Fruit fly (Drosophila melanogaster) whole organism, embryonic: Measurements from ENCODE around the gene Bruce.

Experiments used
- Adf1 ChIP-seq: fragments of 200-800 bp; sonication (Bioruptor generic); IDR thresholded peaks from 2 replicates; pipeline ENCODE4 v1.3.6; 2022; ENCODE audit warnings: missing biosample characterization, missing genetic modification characterization
- Aef1 ChIP-seq: fragments of 200-800 bp; sonication (Bioruptor generic); IDR thresholded peaks from 3 replicates; pipeline ENCODE4 v1.3.6; 2022; ENCODE audit warnings: missing biosample characterization, missing genetic modification characterization
- Antp ChIP-seq: fragments of 200-800 bp; sonication (Bioruptor generic); optimal IDR thresholded peaks from 3 replicates; lab custom pipeline; 2016; ENCODE audit warnings: missing biosample characterization, missing genetic modification characterization
- Bdp1 ChIP-seq: fragments of 200-800 bp; sonication (Bioruptor generic); optimal IDR thresholded peaks from 3 replicates; lab custom pipeline; 2016; ENCODE audit warnings: missing biosample characterization, missing genetic modification characterization
- Bteb2 ChIP-seq: fragments of 200-800 bp; sonication (Bioruptor generic); optimal IDR thresholded peaks from 2 replicates; lab custom pipeline; 2016; ENCODE audit warnings: missing biosample characterization, missing genetic modification characterization
- CG10431 ChIP-seq: fragments of 200-800 bp; sonication (Bioruptor generic); optimal IDR thresholded peaks from 3 replicates; lab custom pipeline; 2018; ENCODE audit warnings: missing biosample characterization, mild to moderate bottlenecking, missing genetic modification characterization
- CG10462 ChIP-seq: fragments of 200-800 bp; sonication (Bioruptor generic); optimal IDR thresholded peaks from 2 replicates; lab custom pipeline; 2016; ENCODE audit warnings: missing biosample characterization, missing genetic modification characterization
- CG11695 ChIP-seq: fragments of 200-800 bp; sonication (Bioruptor generic); IDR thresholded peaks from 3 replicates; pipeline ENCODE4 v1.3.6; 2022; ENCODE audit warnings: missing biosample characterization, missing genetic modification characterization
- CG12071 ChIP-seq: fragments of 200-800 bp; sonication (Bioruptor generic); optimal IDR thresholded peaks from 3 replicates; lab custom pipeline; 2018; ENCODE audit warnings: missing biosample characterization, mild to moderate bottlenecking, missing genetic modification characterization
- CG12104 ChIP-seq: fragments of 200-800 bp; sonication (Bioruptor generic); optimal IDR thresholded peaks from 3 replicates; lab custom pipeline; 2016; ENCODE audit warnings: missing biosample characterization, missing genetic modification characterization
- CG1233 ChIP-seq: fragments of 200-800 bp; sonication (Bioruptor generic); optimal IDR thresholded peaks from 4 replicates; lab custom pipeline; 2018; ENCODE audit warnings: missing biosample characterization, mild to moderate bottlenecking, missing genetic modification characterization
- CG15269 ChIP-seq: fragments of 200-800 bp; sonication (Bioruptor generic); optimal IDR thresholded peaks from 2 replicates; lab custom pipeline; 2018; ENCODE audit warnings: missing biosample characterization, mild to moderate bottlenecking, missing genetic modification characterization, moderate library complexity
- CG17359 ChIP-seq: fragments of 200-800 bp; sonication (Bioruptor generic); optimal IDR thresholded peaks from 3 replicates; lab custom pipeline; 2018; ENCODE audit warnings: missing biosample characterization, mild to moderate bottlenecking, missing genetic modification characterization, moderate library complexity
- CG2116 ChIP-seq: fragments of 200-800 bp; sonication (Bioruptor generic); optimal IDR thresholded peaks from 3 replicates; lab custom pipeline; 2018; ENCODE audit warnings: missing biosample characterization, mild to moderate bottlenecking, missing genetic modification characterization
- CG5180 ChIP-seq: fragments of 200-800 bp; sonication (Bioruptor generic); optimal IDR thresholded peaks from 3 replicates; lab custom pipeline; 2017; ENCODE audit warnings: missing biosample characterization, missing genetic modification characterization, mild to moderate bottlenecking, moderate library complexity, missing genetic modification reagents
- CG5953 ChIP-seq: fragments of 200-800 bp; sonication (Bioruptor generic); IDR thresholded peaks from 2 replicates; pipeline ENCODE4 v1.3.6; 2022; ENCODE audit warnings: missing biosample characterization, missing genetic modification characterization
- CG6765 ChIP-seq: fragments of 200-800 bp; sonication (Bioruptor generic); optimal IDR thresholded peaks from 3 replicates; lab custom pipeline; 2017; ENCODE audit warnings: missing biosample characterization, mild to moderate bottlenecking, missing genetic modification characterization
- CG7556 ChIP-seq: fragments of 200-800 bp; sonication (Bioruptor generic); optimal IDR thresholded peaks from 2 replicates; lab custom pipeline; 2017; ENCODE audit warnings: missing biosample characterization, mild to moderate bottlenecking, missing genetic modification characterization
- Camta ChIP-seq: fragments of 200-800 bp; sonication (Bioruptor generic); optimal IDR thresholded peaks from 2 replicates; lab custom pipeline; 2016; ENCODE audit warnings: missing biosample characterization, missing genetic modification characterization
- Hr3 ChIP-seq: fragments of 200-800 bp; sonication (Bioruptor generic); optimal IDR thresholded peaks from 3 replicates; lab custom pipeline; 2016; ENCODE audit warnings: missing biosample characterization, missing genetic modification characterization
- Hr51 ChIP-seq, 2 experiments: fragments of 200-800 bp; sonication (Bioruptor generic); optimal IDR thresholded peaks; 2 replicates in 1 of 2; 3 replicates in 1 of 2; lab custom pipeline; 2016 to 2018; ENCODE audit warnings: missing biosample characterization in 2 of 2, missing genetic modification characterization in 2 of 2, mild to moderate bottlenecking in 1 of 2, moderate library complexity in 1 of 2
- Jarid2 ChIP-seq: fragments of 200-800 bp; sonication (Bioruptor generic); optimal IDR thresholded peaks from 3 replicates; lab custom pipeline; 2017; ENCODE audit warnings: mild to moderate bottlenecking, missing biosample characterization, missing genetic modification reagents, missing genetic modification characterization
- Nf-YB ChIP-seq: fragments of 200-800 bp; sonication (Bioruptor generic); optimal IDR thresholded peaks from 3 replicates; lab custom pipeline; 2019; ENCODE audit warnings: missing biosample characterization, mild to moderate bottlenecking, missing genetic modification characterization, moderate library complexity
- Rx ChIP-seq: fragments of 200-800 bp; sonication (Bioruptor generic); IDR thresholded peaks from 2 replicates; pipeline ENCODE4 v1.3.6; 2022; ENCODE audit warnings: missing biosample characterization, missing genetic modification characterization
- Sin3A ChIP-seq: fragments of >200 bp; optimal IDR thresholded peaks from 2 replicates; lab custom pipeline; 2018
- Sry-β ChIP-seq: fragments of 200-800 bp; sonication (Bioruptor generic); optimal IDR thresholded peaks from 2 replicates; lab custom pipeline; 2018; ENCODE audit warnings: missing biosample characterization, mild to moderate bottlenecking, missing genetic modification characterization, moderate library complexity
- ab ChIP-seq: fragments of 200-800 bp; sonication (Bioruptor generic); optimal IDR thresholded peaks from 2 replicates; lab custom pipeline; 2016; ENCODE audit warnings: missing biosample characterization, missing genetic modification characterization
- ara ChIP-seq: fragments of 200-800 bp; sonication (Bioruptor generic); IDR thresholded peaks from 2 replicates; pipeline ENCODE4 v1.3.6; 2022; ENCODE audit warnings: missing biosample characterization, missing genetic modification characterization
- br ChIP-seq: fragments of >200 bp; optimal IDR thresholded peaks from 2 replicates; lab custom pipeline; 2017
- chn ChIP-seq: fragments of 200-800 bp; sonication (Bioruptor generic); optimal IDR thresholded peaks from 2 replicates; lab custom pipeline; 2016; ENCODE audit warnings: missing biosample characterization, missing genetic modification characterization
- dm ChIP-seq: fragments of 200-800 bp; sonication (Bioruptor generic); optimal IDR thresholded peaks from 3 replicates; lab custom pipeline; 2016; ENCODE audit warnings: missing biosample characterization, missing genetic modification characterization
- dysf ChIP-seq: fragments of 200-800 bp; sonication (Bioruptor generic); IDR thresholded peaks from 3 replicates; pipeline ENCODE4 v1.3.6; 2022; ENCODE audit warnings: missing biosample characterization, missing genetic modification characterization
- emc ChIP-seq: fragments of 200-800 bp; sonication (Bioruptor generic); optimal IDR thresholded peaks from 2 replicates; lab custom pipeline; 2016; ENCODE audit warnings: missing biosample characterization, missing genetic modification characterization
- gfzf ChIP-seq: fragments of 200-800 bp; sonication (Bioruptor generic); optimal IDR thresholded peaks from 2 replicates; lab custom pipeline; 2016; ENCODE audit warnings: missing biosample characterization, mild to moderate bottlenecking, missing genetic modification characterization, moderate library complexity
- gsb-n ChIP-seq: fragments of 200-800 bp; sonication (Bioruptor generic); optimal IDR thresholded peaks from 3 replicates; lab custom pipeline; 2018; ENCODE audit warnings: missing biosample characterization, mild to moderate bottlenecking, missing genetic modification characterization
- h ChIP-seq: fragments of >200 bp; optimal IDR thresholded peaks from 2 replicates; lab custom pipeline; 2017
- ham ChIP-seq: fragments of 200-800 bp; sonication (Bioruptor generic); IDR thresholded peaks from 2 replicates; pipeline ENCODE4 v1.3.6; 2022; ENCODE audit warnings: missing biosample characterization, missing genetic modification characterization
- hb ChIP-seq: fragments of 200-800 bp; sonication (Bioruptor generic); IDR thresholded peaks from 3 replicates; pipeline ENCODE4 v1.3.6; 2022; ENCODE audit warnings: missing biosample characterization, missing genetic modification characterization; ENCODE audit not compliant: partially characterized antibody
- hkb ChIP-seq, 2 experiments: fragments of 200-800 bp in 1 of 2; fragments of >200 bp in 1 of 2; sonication (Bioruptor generic) in 1 of 2; IDR thresholded peaks in 1 of 2; optimal IDR thresholded peaks in 1 of 2; 2 replicates each; pipeline versions ENCODE4 v1.3.6 to Lab custom; 2017 to 2022; ENCODE audit warnings: missing biosample characterization in 1 of 2, missing genetic modification characterization in 1 of 2
- kay ChIP-seq: fragments of 200-800 bp; sonication (Bioruptor generic); optimal IDR thresholded peaks from 2 replicates; lab custom pipeline; 2016; ENCODE audit warnings: missing biosample characterization, missing genetic modification characterization
- mirr ChIP-seq: fragments of 200-800 bp; sonication (Bioruptor generic); optimal IDR thresholded peaks from 3 replicates; lab custom pipeline; 2018; ENCODE audit warnings: missing biosample characterization, mild to moderate bottlenecking, missing genetic modification characterization
- nau ChIP-seq: fragments of 200-800 bp; sonication (Bioruptor generic); optimal IDR thresholded peaks from 3 replicates; lab custom pipeline; 2017; ENCODE audit warnings: missing biosample characterization, mild to moderate bottlenecking, missing genetic modification characterization, missing genetic modification reagents
- nerfin-2 ChIP-seq: fragments of 200-800 bp; sonication (Bioruptor generic); IDR thresholded peaks from 2 replicates; pipeline ENCODE4 v1.3.6; 2022; ENCODE audit warnings: missing biosample characterization, missing genetic modification characterization; ENCODE audit not compliant: partially characterized antibody
- onecut ChIP-seq: fragments of 200-800 bp; sonication (Bioruptor generic); IDR thresholded peaks from 2 replicates; pipeline ENCODE4 v1.3.6; 2022; ENCODE audit warnings: missing biosample characterization, missing genetic modification characterization
- pfk ChIP-seq: fragments of 200-800 bp; sonication (Bioruptor generic); optimal IDR thresholded peaks from 2 replicates; lab custom pipeline; 2018; ENCODE audit warnings: missing biosample characterization, mild to moderate bottlenecking, missing genetic modification characterization, moderate library complexity
- pita ChIP-seq: fragments of 200-800 bp; sonication (Bioruptor generic); optimal IDR thresholded peaks from 2 replicates; lab custom pipeline; 2017; ENCODE audit warnings: missing biosample characterization, mild to moderate bottlenecking, missing genetic modification characterization
- row ChIP-seq: fragments of 200-800 bp; sonication (Bioruptor generic); IDR thresholded peaks from 3 replicates; pipeline ENCODE4 v1.3.6; 2022; ENCODE audit warnings: missing biosample characterization, missing genetic modification characterization
- salm ChIP-seq: fragments of 200-800 bp; sonication (Bioruptor generic); optimal IDR thresholded peaks from 2 replicates; lab custom pipeline; 2018; ENCODE audit warnings: missing biosample characterization, mild to moderate bottlenecking, missing genetic modification characterization
- zen2 ChIP-seq: fragments of 200-800 bp; sonication (Bioruptor generic); IDR thresholded peaks from 3 replicates; pipeline ENCODE4 v1.3.6; 2022; ENCODE audit warnings: missing biosample characterization, missing genetic modification characterization; ENCODE audit not compliant: partially characterized antibody

Gene Bruce

dm6 chr3R:10350741-10351629 lies 19.8 kb upstream of the Bruce start:
- peak; percentile 76 for TF ChIP-seq CG12071
- TF ChIP-seq Bdp1 (GFP tag; lab: Kevin White, UChicago), result peak; percentile 46
- TF ChIP-seq Camta (GFP tag; lab: Kevin White, UChicago), result peak; percentile 8
- peak; percentile 32 for TF ChIP-seq salm (tag; lab: Kevin White, UChicago)
- TF ChIP-seq kay, result peak; percentile 18
- TF ChIP-seq emc (GFP tag; lab: Kevin White, UChicago), result peak; percentile 37
- peak; percentile 29 for TF ChIP-seq CG2116 (GFP tag; lab: Kevin White, UChicago)
- TF ChIP-seq CG7556 (GFP tag; lab: Kevin White, UChicago), result peak; percentile 91
- TF ChIP-seq CG6765 (GFP tag; lab: Kevin White, UChicago), result peak; percentile 67
- TF ChIP-seq Hr51 (GFP tag; optimal IDR thresholded peaks at IDR 0.05; lab: Kevin White, UChicago), result peak; percentile 77 to 90
- peak; percentile 76 for TF ChIP-seq CG17359 (tag; lab: Kevin White, UChicago)
- TF ChIP-seq CG1233 (GFP tag; lab: Kevin White, UChicago), result peak; percentile 73
- TF ChIP-seq zen2 (GFP tag; lab: Robert Waterston, UW), result no peak
- TF ChIP-seq Nf-YB (GFP tag; lab: Kevin White, UChicago), result peak; percentile 55
- TF ChIP-seq br (lab: Kevin White, UChicago), result no peak
- TF ChIP-seq pita (GFP tag; lab: Kevin White, UChicago), result peak; percentile 14
- no peak for TF ChIP-seq gfzf (GFP tag; lab: Kevin White, UChicago)
- no peak for TF ChIP-seq Sin3A (lab: Kevin White, UChicago)
- TF ChIP-seq hb (GFP tag; lab: Robert Waterston, UW), result no peak
- peak; percentile 35 for TF ChIP-seq CG5180 (GFP tag; lab: Kevin White, UChicago)
- TF ChIP-seq h (lab: Kevin White, UChicago), result no peak
- no peak for TF ChIP-seq Aef1 (GFP tag; lab: Robert Waterston, UW)
- no peak for TF ChIP-seq row
- peak; percentile 19 for TF ChIP-seq chn (GFP tag; lab: Kevin White, UChicago)
- TF ChIP-seq hkb (optimal IDR thresholded peaks at IDR 0.05; lab: Kevin White, UChicago), result no peak
- no peak for TF ChIP-seq hkb (GFP tag; IDR thresholded peaks at IDR 0.05; lab: Robert Waterston, UW)
- TF ChIP-seq CG10462 (GFP tag; lab: Kevin White, UChicago), result peak; percentile 43
- TF ChIP-seq ab, result no peak
- TF ChIP-seq dm (GFP tag; lab: Kevin White, UChicago), result peak; percentile 42
- TF ChIP-seq CG15269 (tag; lab: Kevin White, UChicago), result peak; percentile 90
- no peak for TF ChIP-seq CG5953 (GFP tag; lab: Robert Waterston, UW)
- peak; percentile 75 for TF ChIP-seq Hr3
- TF ChIP-seq Sry-β (GFP tag; lab: Kevin White, UChicago), result peak; percentile 7
- no peak for TF ChIP-seq ham (GFP tag; lab: Robert Waterston, UW)
- TF ChIP-seq Adf1 (GFP tag; lab: Robert Waterston, UW), result no peak
- peak; percentile 56; the same call in 1 of the 2 replicates for TF ChIP-seq onecut (GFP tag; lab: Robert Waterston, UW)
- peak; percentile 84 for TF ChIP-seq Bteb2
- peak; percentile 51 for TF ChIP-seq Jarid2 (GFP tag; lab: Kevin White, UChicago)
- TF ChIP-seq Rx (GFP tag; lab: Robert Waterston, UW), result no peak
- TF ChIP-seq nau (GFP tag; lab: Kevin White, UChicago), result peak; percentile 55
- TF ChIP-seq nerfin-2 (GFP tag; lab: Robert Waterston, UW), result no peak
- TF ChIP-seq pfk (GFP tag; lab: Kevin White, UChicago), result peak; percentile 71
- peak; percentile 54 for TF ChIP-seq Antp (GFP tag; lab: Kevin White, UChicago)
- TF ChIP-seq mirr, result peak; percentile 87
- no peak for TF ChIP-seq CG11695 (GFP tag; lab: Robert Waterston, UW)
- no peak for TF ChIP-seq CG10431 (GFP tag; lab: Kevin White, UChicago)
- peak; percentile 82 for TF ChIP-seq CG12104
- peak; percentile 34 for TF ChIP-seq gsb-n (tag; lab: Kevin White, UChicago)
- no peak for TF ChIP-seq ara (GFP tag; lab: Robert Waterston, UW)
- TF ChIP-seq dysf (GFP tag; lab: Robert Waterston, UW), result no peak
